Fruit fly (Drosophila melanogaster) S2 (cell line): Measurements from ENCODE around the gene mat.

Experiments used
- CG8478 ChIP-seq: fragments of >200 bp; optimal IDR thresholded peaks from 2 replicates; lab custom pipeline; 2018
- CTCF ChIP-seq, 2 experiments: fragments of >200 bp; optimal IDR thresholded peaks; 2 replicates each; lab custom pipeline; 2018

dm6 chr3L:901442-901841, 1.3 kb upstream of the mat start:
- no peak for TF ChIP-seq CTCF (optimal IDR thresholded peaks at IDR 0.05; lab: Kevin White, UChicago)
- no peak for TF ChIP-seq CG8478 (lab: Kevin White, UChicago)
